Fruit fly (Drosophila melanogaster): Measurements from ENCODE around the gene CRMP.

The CRMP gene

dm6 chr3R:5613114-5613443 is 42.2 kb downstream of the CRMP start, which contains the start of gene Atu (continued):
- TF ChIP-seq maf-S (GFP tag; optimal IDR thresholded peaks at IDR 0.05): no peak
- TF ChIP-seq CG5245 (GFP tag; optimal IDR thresholded peaks at IDR 0.05): no peak
- TF ChIP-seq Awh (GFP tag; IDR thresholded peaks at IDR 0.05): no peak
- no peak for TF ChIP-seq p53 (GFP tag; optimal IDR thresholded peaks at IDR 0.05)
- no peak for TF ChIP-seq ftz-f1 (GFP tag; optimal IDR thresholded peaks at IDR 0.05)
- TF ChIP-seq Adf1 (GFP tag; IDR thresholded peaks at IDR 0.05): no peak
- peak; percentile 2 for TF ChIP-seq Dip3 (GFP tag; optimal IDR thresholded peaks at IDR 0.05)
- TF ChIP-seq Fer1 (GFP tag; optimal IDR thresholded peaks at IDR 0.05): peak; percentile 3
- TF ChIP-seq ssp (GFP tag; IDR thresholded peaks at IDR 0.05): no peak
- TF ChIP-seq CG18599 (GFP tag; optimal IDR thresholded peaks at IDR 0.05): no peak
- peak; percentile 18 for TF ChIP-seq CG4328 (GFP tag; optimal IDR thresholded peaks at IDR 0.05)
- TF ChIP-seq BtbVII (GFP tag; optimal IDR thresholded peaks at IDR 0.05): no peak
- no peak for TF ChIP-seq Optix (GFP tag; IDR thresholded peaks at IDR 0.05)
- no peak for TF ChIP-seq CG31388 (GFP tag; optimal IDR thresholded peaks at IDR 0.05)
- peak; percentile 10 for TF ChIP-seq her (GFP tag; optimal IDR thresholded peaks at IDR 0.05)
- TF ChIP-seq CG30431 (GFP tag; optimal IDR thresholded peaks at IDR 0.05): no peak
- no peak for TF ChIP-seq D (optimal IDR thresholded peaks at IDR 0.05)
- no peak for TF ChIP-seq D (GFP tag; optimal IDR thresholded peaks at IDR 0.05)
- no peak for TF ChIP-seq danr (GFP tag; IDR thresholded peaks at IDR 0.05)
- no peak for TF ChIP-seq CG3838 (GFP tag; optimal IDR thresholded peaks at IDR 0.05)
- no peak for TF ChIP-seq Eip74EF (GFP tag; optimal IDR thresholded peaks at IDR 0.05)
- TF ChIP-seq NFAT (GFP tag; IDR thresholded peaks at IDR 0.05): no peak
- peak; percentile 76 for TF ChIP-seq MBD-R2 (GFP tag; IDR thresholded peaks at IDR 0.05)
- TF ChIP-seq CG7928 (GFP tag; optimal IDR thresholded peaks at IDR 0.05): peak; percentile 51
- TF ChIP-seq CG7839 (tag; optimal IDR thresholded peaks at IDR 0.05): no peak
- TF ChIP-seq CG7963 (GFP tag; IDR thresholded peaks at IDR 0.05; ENCODE audit: partially characterized antibody): peak; percentile 84
- TF ChIP-seq CG4854 (GFP tag; optimal IDR thresholded peaks at IDR 0.05): no peak
- peak; percentile 15 for TF ChIP-seq dmrt11E (tag; optimal IDR thresholded peaks at IDR 0.05)
- no peak for TF ChIP-seq CG13123 (GFP tag; optimal IDR thresholded peaks at IDR 0.05)
- no peak for TF ChIP-seq CG12942 (GFP tag; optimal IDR thresholded peaks at IDR 0.05)
- no peak for TF ChIP-seq CG11695 (GFP tag; IDR thresholded peaks at IDR 0.05)
- peak; percentile 89 for TF ChIP-seq hbn (GFP tag; IDR thresholded peaks at IDR 0.05; ENCODE audit: partially characterized antibody)
- TF ChIP-seq CG10274 (GFP tag; optimal IDR thresholded peaks at IDR 0.05): no peak
- peak; percentile 92 for TF ChIP-seq Doc3 (GFP tag; IDR thresholded peaks at IDR 0.05; ENCODE audit: partially characterized antibody)
- TF ChIP-seq D19B (GFP tag; optimal IDR thresholded peaks at IDR 0.05): no peak
- TF ChIP-seq Dip2 (GFP tag; IDR thresholded peaks at IDR 0.05): no peak
- no peak for TF ChIP-seq Hand (GFP tag; optimal IDR thresholded peaks at IDR 0.05)
- no peak for TF ChIP-seq E2f1 (GFP tag; IDR thresholded peaks at IDR 0.05)
- TF ChIP-seq grau (tag; optimal IDR thresholded peaks at IDR 0.05): peak; percentile 54
- peak; percentile 7 for TF ChIP-seq Mad (GFP tag; optimal IDR thresholded peaks at IDR 0.05)
- peak; percentile 24 for TF ChIP-seq CG9437 (GFP tag; optimal IDR thresholded peaks at IDR 0.05)
- no peak for TF ChIP-seq dysf (GFP tag; IDR thresholded peaks at IDR 0.05)
- no peak for TF ChIP-seq z (GFP tag; IDR thresholded peaks at IDR 0.05)
- TF ChIP-seq Blimp-1 (GFP tag; optimal IDR thresholded peaks at IDR 0.05): no peak
- TF ChIP-seq emc (GFP tag; optimal IDR thresholded peaks at IDR 0.05): no peak
- no peak for TF ChIP-seq nau (GFP tag; optimal IDR thresholded peaks at IDR 0.05)
- no peak for TF ChIP-seq btn (GFP tag; optimal IDR thresholded peaks at IDR 0.05)
- TF ChIP-seq BEAF-32 (GFP tag; optimal IDR thresholded peaks at IDR 0.05): peak; percentile 96
- no peak for TF ChIP-seq CG6254 (GFP tag; optimal IDR thresholded peaks at IDR 0.05)
- no peak for TF ChIP-seq CG17612 (GFP tag; IDR thresholded peaks at IDR 0.05)
- TF ChIP-seq CG1024 (GFP tag; IDR thresholded peaks at IDR 0.05): no peak
- TF ChIP-seq Sin3A (optimal IDR thresholded peaks at IDR 0.05): peak; percentile 92
- no peak for TF ChIP-seq ranshi (GFP tag; IDR thresholded peaks at IDR 0.05)
